Worm (Caenorhabditis elegans) whole organism, late embryonic: ENCODE measurements around the gene vit-2.

Experiments
- C08G9.2 ChIP-seq: sonication (generic microtip); optimal IDR thresholded peaks from 2 replicates; lab custom pipeline; 2016; ENCODE audit warnings: mild to moderate bottlenecking, missing genetic modification characterization, moderate library complexity, missing compliant biosample characterization
- ama-1 ChIP-seq: fragments of 150-350 bp; optimal IDR thresholded peaks from 2 replicates; lab custom pipeline; 2014
- ceh-45 ChIP-seq: fragments of 200-800 bp; sonication (Bioruptor generic); IDR thresholded peaks from 2 replicates; pipeline ENCODE4 v1.3.6; 2022; ENCODE audit warnings: missing genetic modification reagents, missing genetic modification characterization, missing compliant biosample characterization
- dmd-4 ChIP-seq: sonication (generic microtip); optimal IDR thresholded peaks from 2 replicates; lab custom pipeline; 2016; ENCODE audit warnings: borderline replicate concordance, missing genetic modification characterization, missing compliant biosample characterization
- fkh-10 ChIP-seq: fragments of 150-350 bp; optimal IDR thresholded peaks from 2 replicates; lab custom pipeline; 2014; ENCODE audit warnings: missing biosample characterization, missing genetic modification reagents, missing genetic modification characterization
- pha-4 ChIP-seq: fragments of 150-350 bp; optimal IDR thresholded peaks from 2 replicates; lab custom pipeline; 2018; ENCODE audit warnings: missing biosample characterization, missing genetic modification reagents, missing genetic modification characterization
- rnt-1 ChIP-seq: sonication (generic microtip); optimal IDR thresholded peaks from 2 replicates; lab custom pipeline; 2016; ENCODE audit warnings: missing genetic modification characterization, missing compliant biosample characterization
- tbx-7 ChIP-seq: sonication (generic microtip); optimal IDR thresholded peaks from 2 replicates; lab custom pipeline; 2016; ENCODE audit warnings: missing genotype, missing genetic modification characterization, missing compliant biosample characterization
- ttx-3 ChIP-seq: sonication (generic microtip); optimal IDR thresholded peaks from 2 replicates; lab custom pipeline; 2016; ENCODE audit warnings: missing genetic modification reagents, missing genetic modification characterization, missing compliant biosample characterization
- zip-5 ChIP-seq: sonication (generic microtip); optimal IDR thresholded peaks from 2 replicates; lab custom pipeline; 2016; ENCODE audit warnings: missing genetic modification characterization, missing compliant biosample characterization

DNA sequence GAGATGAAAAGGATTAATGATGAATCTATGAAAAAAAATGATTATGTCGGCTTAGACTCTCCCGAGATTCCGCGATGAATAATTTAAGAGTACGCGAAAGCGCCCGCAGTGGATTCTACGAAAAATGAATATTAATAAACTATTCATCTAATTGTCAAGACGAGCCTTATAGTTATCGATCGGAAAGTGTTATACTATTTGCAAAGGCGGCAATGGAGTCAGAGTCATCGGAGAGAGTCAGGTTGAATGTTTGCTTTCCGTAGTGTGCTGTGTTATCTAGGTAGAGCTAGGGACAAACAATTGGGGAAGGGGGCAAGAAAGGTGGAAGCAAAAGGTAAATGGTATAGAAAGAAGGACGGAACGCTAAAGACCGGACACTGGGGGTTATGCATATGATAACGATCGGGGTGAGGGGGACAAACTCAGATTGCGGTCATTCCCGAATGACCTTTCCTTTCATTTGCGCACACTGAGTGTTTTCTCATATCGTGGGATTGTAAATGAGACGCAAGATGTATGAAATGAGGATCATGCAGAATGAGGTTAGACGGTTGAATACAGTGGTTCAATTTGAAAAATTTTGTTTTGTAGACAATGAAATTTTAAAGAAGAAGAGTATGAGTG lies 22.1 kb downstream of the vit-2 start:
- no peak for TF ChIP-seq pha-4 (tag; lab: Kevin White, UChicago)
- no peak for TF ChIP-seq dmd-4 (tag; lab: Kevin White, UChicago)
- no peak for TF ChIP-seq ttx-3 (tag; lab: Kevin White, UChicago)
- no peak for TF ChIP-seq rnt-1 (tag; lab: Kevin White, UChicago)
- TF ChIP-seq fkh-10 (GFP tag; lab: Kevin White, UChicago) = no peak
- TF ChIP-seq ceh-45 = no peak
- TF ChIP-seq tbx-7 (tag; lab: Kevin White, UChicago) = no peak
- no peak for TF ChIP-seq zip-5
- no peak for TF ChIP-seq ama-1 (lab: Kevin White, UChicago)
- no peak for TF ChIP-seq C08G9.2 (tag; lab: Kevin White, UChicago)
